Worm (Caenorhabditis elegans) whole organism, L1 larva: ENCODE data around the gene K03B4.1.

Experiments used
- C16A3.4 ChIP-seq: fragments of 150-350 bp; optimal IDR thresholded peaks from 2 replicates; lab custom pipeline; 2014; ENCODE audit warnings: missing biosample characterization, missing genetic modification characterization
- aha-1 ChIP-seq: fragments of 150-350 bp; optimal IDR thresholded peaks from 2 replicates; lab custom pipeline; 2014; ENCODE audit warnings: missing biosample characterization, missing genetic modification characterization
- aly-2 ChIP-seq: fragments of 150-350 bp; optimal IDR thresholded peaks from 2 replicates; lab custom pipeline; 2014; ENCODE audit warnings: missing biosample characterization, missing genetic modification characterization
- blmp-1 ChIP-seq: fragments of 150-350 bp; optimal IDR thresholded peaks from 2 replicates; lab custom pipeline; 2014; ENCODE audit warnings: missing biosample characterization, missing genetic modification characterization
- lin-13 ChIP-seq: fragments of 150-350 bp; optimal IDR thresholded peaks from 2 replicates; lab custom pipeline; 2014; ENCODE audit warnings: missing biosample characterization, missing genetic modification reagents, missing genetic modification characterization
- lin-39 ChIP-seq: fragments of 150-350 bp; optimal IDR thresholded peaks from 2 replicates; lab custom pipeline; 2014; ENCODE audit warnings: missing biosample characterization, missing genetic modification reagents, missing genetic modification characterization
- mdl-1 ChIP-seq, 2 experiments: fragments of 150-350 bp; optimal IDR thresholded peaks; 2 replicates each; lab custom pipeline; 2014 to 2017; ENCODE audit warnings: missing biosample characterization in 2 of 2, missing genetic modification characterization in 2 of 2, inconsistent platforms in 1 of 2
- nhr-28 ChIP-seq: fragments of 150-350 bp; optimal IDR thresholded peaks from 2 replicates; lab custom pipeline; 2014; ENCODE audit warnings: missing biosample characterization, missing genetic modification characterization
- unc-86 ChIP-seq: sonication (generic microtip); optimal IDR thresholded peaks from 2 replicates; lab custom pipeline; 2016; ENCODE audit warnings: missing genetic modification characterization, missing compliant biosample characterization
- zag-1 ChIP-seq: fragments of 150-350 bp; optimal IDR thresholded peaks from 2 replicates; lab custom pipeline; 2014; ENCODE audit warnings: missing biosample characterization, missing genetic modification characterization

DNA sequence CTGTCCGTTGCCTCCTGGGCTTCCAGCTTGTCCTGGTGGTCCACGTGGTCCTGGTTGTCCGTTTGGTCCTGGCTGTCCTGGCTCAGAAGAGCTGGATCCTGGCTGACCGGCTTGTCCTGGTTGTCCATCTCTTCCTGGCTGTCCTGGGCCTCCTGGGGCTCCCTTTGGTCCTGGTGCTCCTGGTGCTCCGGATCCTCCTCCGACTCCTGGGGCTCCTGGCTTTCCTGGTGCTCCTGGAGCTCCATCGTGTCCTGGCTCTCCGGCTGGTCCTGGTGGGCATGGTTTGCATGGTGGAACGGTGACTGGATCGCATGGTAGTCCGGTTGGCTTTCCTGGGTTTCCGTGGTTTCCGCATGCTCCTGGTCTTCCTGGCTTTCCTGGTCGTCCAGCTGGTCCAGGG, 36.0 kb upstream of the K03B4.1 start:
- TF ChIP-seq nhr-28 (no peak), unc-86 (no peak), mdl-1 (tag; optimal IDR thresholded peaks at IDR 0.05; lab: Kevin White, UChicago) (no peak), C16A3.4 (tag; lab: Kevin White, UChicago) (no peak), lin-39 (tag; lab: Kevin White, UChicago) (no peak), lin-13 (no peak), zag-1 (tag; lab: Kevin White, UChicago) (no peak), aly-2 (tag; lab: Kevin White, UChicago) (no peak), aha-1 (tag; lab: Kevin White, UChicago) (no peak), blmp-1 (tag; lab: Kevin White, UChicago) (no peak)
